Fruit fly (Drosophila melanogaster): ENCODE data around the gene LManI.
A peak's percentile ranks its signal among the peaks of the same experiment; 100 is the strongest.

Gene LManI

dm6 chr2L:10408122-10408576 is 48.9 kb downstream of the LManI start, which contains the start of the genes Ip259 and RpS27A (continued):
- TF ChIP-seq HLH3B (GFP tag; IDR thresholded peaks at IDR 0.05) (peak; percentile 73; the same call in 1 of the 2 replicates), chif (GFP tag; optimal IDR thresholded peaks at IDR 0.05) (peak; percentile 53 to 75), CG30020 (tag; optimal IDR thresholded peaks at IDR 0.05) (peak; percentile 99), CG4424 (GFP tag; optimal IDR thresholded peaks at IDR 0.05) (peak; percentile 70), twi (tag; optimal IDR thresholded peaks at IDR 0.05) (peak; percentile 46), ATbp (GFP tag; optimal IDR thresholded peaks at IDR 0.05) (no peak), CG15073 (GFP tag; optimal IDR thresholded peaks at IDR 0.05) (no peak), Ravus (GFP tag; IDR thresholded peaks at IDR 0.05) (no peak), CG3407 (GFP tag; optimal IDR thresholded peaks at IDR 0.05) (peak; percentile 70), CG33557 (GFP tag; optimal IDR thresholded peaks at IDR 0.05) (peak; percentile 69), caup (GFP tag; optimal IDR thresholded peaks at IDR 0.05; ENCODE audit: severe bottlenecking) (peak; percentile 93), CG17328 (GFP tag; IDR thresholded peaks at IDR 0.05) (peak; percentile 87), CG11695 (GFP tag; IDR thresholded peaks at IDR 0.05) (peak; percentile 57; the same call in 2 of the 3 replicates), Fer1 (GFP tag; optimal IDR thresholded peaks at IDR 0.05) (peak; percentile 70), CG1792 (GFP tag; optimal IDR thresholded peaks at IDR 0.05) (peak; percentile 15), al (GFP tag; IDR thresholded peaks at IDR 0.05) (peak; percentile 56), hb (GFP tag; IDR thresholded peaks at IDR 0.05; ENCODE audit: partially characterized antibody) (no peak), CG13424 (tag; optimal IDR thresholded peaks at IDR 0.05) (peak; percentile 45), CG43689 (GFP tag; IDR thresholded peaks at IDR 0.05) (no peak), CG8924 (tag; optimal IDR thresholded peaks at IDR 0.05) (peak; percentile 61), Stat92E (GFP tag; optimal IDR thresholded peaks at IDR 0.05) (peak in 1 of 3 experiments; percentile 65), sima (GFP tag; optimal IDR thresholded peaks at IDR 0.05) (peak; percentile 43), sug (tag; optimal IDR thresholded peaks at IDR 0.05) (peak; percentile 75), row (GFP tag; IDR thresholded peaks at IDR 0.05) (peak; percentile 81), Asciz (GFP tag; optimal IDR thresholded peaks at IDR 0.05) (peak; percentile 70), her (GFP tag; optimal IDR thresholded peaks at IDR 0.05) (peak; percentile 65), vfl (GFP tag; optimal IDR thresholded peaks at IDR 0.05) (peak; percentile 34), btn (GFP tag; optimal IDR thresholded peaks at IDR 0.05) (peak; percentile 32), H2.0 (GFP tag; IDR thresholded peaks at IDR 0.05) (peak; percentile 71), Sox102F (GFP tag; optimal IDR thresholded peaks at IDR 0.05) (no peak), Hmr (GFP tag; optimal IDR thresholded peaks at IDR 0.05) (no peak), knrl (GFP tag; IDR thresholded peaks at IDR 0.05; ENCODE audit: partially characterized antibody) (no peak; the same call in 2 of the 3 replicates), CoRest (tag; optimal IDR thresholded peaks at IDR 0.05) (peak; percentile 65), CG18764 (GFP tag; optimal IDR thresholded peaks at IDR 0.05) (peak; percentile 68), org-1 (GFP tag; optimal IDR thresholded peaks at IDR 0.05) (peak; percentile 40), lilli (GFP tag; optimal IDR thresholded peaks at IDR 0.05) (peak; percentile 48), CG7357 (GFP tag; IDR thresholded peaks at IDR 0.05) (peak; percentile 61; the same call in 1 of the 3 replicates), Sry-β (GFP tag; optimal IDR thresholded peaks at IDR 0.05) (peak; percentile 53), CG2889 (GFP tag; IDR thresholded peaks at IDR 0.05) (peak; percentile 38; the same call in 1 of the 3 replicates), ci (GFP tag; IDR thresholded peaks at IDR 0.05) (peak; percentile 92), Hmx (GFP tag; optimal IDR thresholded peaks at IDR 0.05) (peak; percentile 6), CG1603 (tag; optimal IDR thresholded peaks at IDR 0.05) (peak; percentile 100), CG2875 (GFP tag; optimal IDR thresholded peaks at IDR 0.05) (peak; percentile 56), CG7271 (tag; optimal IDR thresholded peaks at IDR 0.05) (peak; percentile 82), CG12104 (GFP tag; optimal IDR thresholded peaks at IDR 0.05) (peak; percentile 85), ttk (GFP tag; IDR thresholded peaks at IDR 0.05) (peak; percentile 75), CG17186 (GFP tag; optimal IDR thresholded peaks at IDR 0.05) (peak; percentile 41), E2f1 (GFP tag; IDR thresholded peaks at IDR 0.05) (peak; percentile 61; the same call in 1 of the 2 replicates), Bgb (GFP tag; IDR thresholded peaks at IDR 0.05; ENCODE audit: partially characterized antibody) (peak; percentile 16; the same call in 1 of the 2 replicates), crol (GFP tag; IDR thresholded peaks at IDR 0.05) (no peak)

Measured in whole organism, embryonic.